Worm (Caenorhabditis elegans): Measurements from ENCODE around the gene tsp-8.

ce11 chrX:14743210-14743609 lies 13.9 kb upstream of the tsp-8 start:
- TF ChIP-seq elt-2 (tag; optimal IDR thresholded peaks at IDR 0.05) (no peak), aly-2 (tag; optimal IDR thresholded peaks at IDR 0.05) (no peak), tlp-1 (tag; optimal IDR thresholded peaks at IDR 0.05) (no peak), fkh-10 (GFP tag; optimal IDR thresholded peaks at IDR 0.05) (no peak), lin-39 (tag; optimal IDR thresholded peaks at IDR 0.05) (no peak)
